Worm (Caenorhabditis elegans) whole organism, L4 larva: ENCODE measurements around the gene ubh-1.

Source experiments
- madf-5 ChIP-seq, 2 experiments: fragments of 200-800 bp; sonication (Bioruptor generic); IDR thresholded peaks; 2 replicates each; pipeline ENCODE4 v1.3.6; 2022; ENCODE audit warnings: missing compliant biosample characterization in 2 of 2, missing genetic modification characterization in 2 of 2
- pha-4 ChIP-seq, 2 experiments: fragments of 150-350 bp in 1 of 2; fragments of 200-800 bp in 1 of 2; sonication (Bioruptor generic) in 1 of 2; IDR thresholded peaks in 1 of 2; optimal IDR thresholded peaks in 1 of 2; 2 replicates each; pipeline versions ENCODE4 v1.3.6 to Lab custom; 2014 to 2022; ENCODE audit warnings: missing genetic modification characterization in 2 of 2, missing genetic modification reagents in 2 of 2, missing biosample characterization in 1 of 2, missing compliant biosample characterization in 1 of 2

DNA sequence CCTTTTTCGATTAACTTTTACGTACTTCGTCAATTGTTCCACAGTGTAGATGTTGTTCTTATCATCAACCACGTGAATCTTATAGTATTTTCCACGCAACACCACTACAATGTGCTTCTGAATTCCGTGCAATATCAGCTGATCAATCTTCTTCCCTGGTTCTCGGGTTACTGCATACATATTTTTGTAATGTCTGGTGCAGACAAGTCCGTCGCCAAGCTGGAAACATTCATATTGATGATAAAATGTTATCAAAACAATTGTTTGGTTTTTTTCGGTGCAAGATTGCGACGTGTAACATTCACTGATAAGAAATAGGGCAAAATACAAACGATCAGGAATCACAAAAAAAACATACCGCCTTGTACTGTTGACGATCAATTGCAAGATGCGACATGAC lies 18.7 kb downstream of the ubh-1 start:
- TF ChIP-seq madf-5 (GFP tag; IDR thresholded peaks at IDR 0.05; lab: Robert Waterston, UW) = no peak
- no peak for TF ChIP-seq pha-4 (GFP tag; IDR thresholded peaks at IDR 0.05; lab: Robert Waterston, UW)
- no peak for TF ChIP-seq pha-4 (tag; optimal IDR thresholded peaks at IDR 0.05; lab: Kevin White, UChicago)
